Fruit fly (Drosophila melanogaster): ENCODE results near the gene CG14339.

The CG14339 gene

DNA sequence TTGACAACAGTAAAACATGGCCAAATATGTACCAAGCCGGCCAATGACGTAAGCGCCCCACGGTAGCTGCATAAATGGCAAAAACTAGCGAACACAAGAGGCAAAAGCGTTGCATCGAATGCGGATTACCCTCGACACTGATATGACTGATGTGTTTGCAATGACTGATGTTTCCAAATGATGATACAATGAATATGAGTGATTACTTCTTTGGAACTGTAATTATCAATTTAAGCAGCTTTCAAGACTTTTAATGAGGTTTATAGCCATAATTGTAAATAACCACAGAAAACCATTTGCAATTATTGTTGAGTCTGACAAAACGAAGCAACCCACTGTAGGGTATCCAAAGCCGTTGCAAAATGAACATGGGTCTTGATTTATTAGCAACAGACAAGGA is 34.8 kb upstream of the CG14339 start:
- TF ChIP-seq psq (optimal IDR thresholded peaks at IDR 0.05) (no peak), ttk (optimal IDR thresholded peaks at IDR 0.05) (no peak), Myc (optimal IDR thresholded peaks at IDR 0.05) (no peak), insv (optimal IDR thresholded peaks at IDR 0.05) (no peak), Sin3A (optimal IDR thresholded peaks at IDR 0.05) (no peak), h (optimal IDR thresholded peaks at IDR 0.05) (no peak)

dm6 chr2L:1074180-1074864 is 34.0 kb upstream of the CG14339 start:
- TF ChIP-seq Sin3A (optimal IDR thresholded peaks at IDR 0.05) (no peak), h (optimal IDR thresholded peaks at IDR 0.05) (no peak), psq (optimal IDR thresholded peaks at IDR 0.05) (no peak), Myc (optimal IDR thresholded peaks at IDR 0.05) (no peak), insv (optimal IDR thresholded peaks at IDR 0.05) (no peak), ttk (optimal IDR thresholded peaks at IDR 0.05) (no peak)

- no peak for TF ChIP-seq Sin3A (optimal IDR thresholded peaks at IDR 0.05)
- no peak for TF ChIP-seq insv (optimal IDR thresholded peaks at IDR 0.05)
- TF ChIP-seq ttk (optimal IDR thresholded peaks at IDR 0.05): no peak
- TF ChIP-seq h (optimal IDR thresholded peaks at IDR 0.05): no peak
- no peak for TF ChIP-seq Myc (optimal IDR thresholded peaks at IDR 0.05)
- no peak for TF ChIP-seq psq (optimal IDR thresholded peaks at IDR 0.05)
Observed at dm6 chr2L:1075753-1076152, 32.6 kb upstream of the CG14339 start.

- TF ChIP-seq insv (optimal IDR thresholded peaks at IDR 0.05) (no peak), Myc (optimal IDR thresholded peaks at IDR 0.05) (no peak), Sin3A (optimal IDR thresholded peaks at IDR 0.05) (no peak), h (optimal IDR thresholded peaks at IDR 0.05) (no peak), psq (optimal IDR thresholded peaks at IDR 0.05) (no peak), ttk (optimal IDR thresholded peaks at IDR 0.05) (no peak)
Observed at dm6 chr2L:1077053-1077452, 31.3 kb upstream of the CG14339 start.

DNA sequence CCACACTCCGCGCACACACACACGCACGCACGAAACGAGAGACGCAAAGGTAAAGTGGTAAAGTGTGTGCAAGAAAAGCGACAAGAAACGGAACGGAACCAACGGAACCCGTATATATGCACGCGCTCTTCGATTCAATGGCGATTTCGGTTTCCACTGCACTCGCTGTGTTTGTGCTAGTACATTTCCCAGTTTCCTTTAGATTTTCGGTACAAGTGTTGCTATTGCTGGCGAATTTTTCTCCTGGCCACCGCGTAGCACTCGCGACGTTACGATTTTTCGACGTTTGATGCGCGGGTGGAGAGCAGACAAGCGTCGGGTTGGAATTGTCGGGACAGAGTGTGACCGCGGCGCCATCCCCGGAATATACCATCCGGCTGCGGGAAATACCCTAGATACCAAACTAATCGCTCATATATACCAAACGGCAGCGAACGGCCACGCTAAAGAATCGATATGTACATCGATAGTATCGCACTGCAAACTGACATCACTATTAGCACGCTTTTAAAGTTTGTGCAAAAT is 30.8 kb upstream of the CG14339 start, which contains the start of the genes S and ast:
Gene S (minus strand): TSS at position 347 of the 525 bp plus-strand sequence.
Gene ast (plus strand): TSS at position 480 of the 525 bp plus-strand sequence.
- TF ChIP-seq Myc (optimal IDR thresholded peaks at IDR 0.05) (no peak), psq (optimal IDR thresholded peaks at IDR 0.05) (no peak), Sin3A (optimal IDR thresholded peaks at IDR 0.05) (peak; percentile 91), h (optimal IDR thresholded peaks at IDR 0.05) (no peak), ttk (optimal IDR thresholded peaks at IDR 0.05) (no peak)

DNA sequence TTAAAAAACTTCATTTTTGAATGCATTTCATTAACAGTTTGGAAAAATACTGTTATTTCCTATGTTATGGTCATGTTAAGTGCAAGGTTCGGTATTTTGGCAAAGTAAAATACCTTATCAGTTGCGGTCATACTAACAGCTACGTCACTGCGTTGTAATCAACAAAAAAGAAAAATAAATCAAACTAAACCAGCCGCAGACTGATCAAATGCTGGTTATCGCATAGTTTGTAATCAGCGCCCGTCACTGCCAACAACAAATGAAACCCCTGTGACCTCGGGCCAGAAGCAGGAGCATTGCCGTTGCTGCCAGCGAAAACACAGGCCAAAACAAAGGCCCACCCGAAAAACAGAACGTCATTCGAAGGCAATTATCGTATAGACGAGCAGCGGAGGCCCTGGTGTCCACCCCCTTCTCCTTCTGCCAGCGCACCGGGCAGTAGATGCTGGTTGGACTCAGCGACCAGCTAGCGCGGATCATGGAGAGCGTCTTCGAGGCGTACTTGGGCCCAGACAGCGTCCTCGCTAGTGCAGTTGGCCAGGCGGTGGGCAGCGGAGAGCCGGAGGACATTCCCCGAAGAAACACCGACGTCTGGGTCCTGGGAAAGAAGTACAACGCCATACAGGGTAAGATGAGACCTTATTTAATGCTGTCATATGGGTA is 27.4 kb upstream of the CG14339 start, which contains the start of gene Atg4a:
Gene Atg4a (plus strand): TSS at position 110 of the 663 bp plus-strand sequence.
- TF ChIP-seq Sin3A (optimal IDR thresholded peaks at IDR 0.05) (no peak), ttk (optimal IDR thresholded peaks at IDR 0.05) (no peak), psq (optimal IDR thresholded peaks at IDR 0.05) (no peak), insv (optimal IDR thresholded peaks at IDR 0.05) (no peak), Myc (optimal IDR thresholded peaks at IDR 0.05) (no peak), h (optimal IDR thresholded peaks at IDR 0.05) (no peak)

DNA sequence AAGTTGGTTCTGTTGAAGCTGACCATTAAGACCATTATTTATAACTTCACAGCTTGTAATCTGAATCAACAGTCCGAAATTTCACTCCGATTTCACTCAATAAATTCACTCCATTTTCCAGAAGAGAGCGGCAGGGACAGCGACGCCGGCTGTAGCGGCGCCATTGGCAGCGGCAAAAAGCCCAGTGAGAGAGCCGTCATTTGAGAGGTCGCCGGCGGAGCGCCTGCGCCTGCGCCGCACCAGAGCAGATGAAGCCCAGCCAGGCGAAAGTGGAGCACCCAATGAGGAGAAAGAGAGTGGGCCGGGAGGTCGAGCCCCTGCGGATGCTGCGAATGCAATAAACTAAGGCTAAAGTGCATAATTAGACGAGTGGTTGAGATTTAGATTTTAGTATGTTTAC is 25.7 kb upstream of the CG14339 start:
- TF ChIP-seq psq (optimal IDR thresholded peaks at IDR 0.05) (no peak), insv (optimal IDR thresholded peaks at IDR 0.05) (no peak), Myc (optimal IDR thresholded peaks at IDR 0.05) (no peak), ttk (optimal IDR thresholded peaks at IDR 0.05) (no peak), Sin3A (optimal IDR thresholded peaks at IDR 0.05) (no peak), h (optimal IDR thresholded peaks at IDR 0.05) (no peak)

dm6 chr2L:1086312-1086906 is 21.9 kb upstream of the CG14339 start:
- no peak for TF ChIP-seq ttk (optimal IDR thresholded peaks at IDR 0.05)
- TF ChIP-seq insv (optimal IDR thresholded peaks at IDR 0.05): no peak
- TF ChIP-seq h (optimal IDR thresholded peaks at IDR 0.05): no peak
- no peak for TF ChIP-seq Myc (optimal IDR thresholded peaks at IDR 0.05)
- TF ChIP-seq psq (optimal IDR thresholded peaks at IDR 0.05): no peak

DNA sequence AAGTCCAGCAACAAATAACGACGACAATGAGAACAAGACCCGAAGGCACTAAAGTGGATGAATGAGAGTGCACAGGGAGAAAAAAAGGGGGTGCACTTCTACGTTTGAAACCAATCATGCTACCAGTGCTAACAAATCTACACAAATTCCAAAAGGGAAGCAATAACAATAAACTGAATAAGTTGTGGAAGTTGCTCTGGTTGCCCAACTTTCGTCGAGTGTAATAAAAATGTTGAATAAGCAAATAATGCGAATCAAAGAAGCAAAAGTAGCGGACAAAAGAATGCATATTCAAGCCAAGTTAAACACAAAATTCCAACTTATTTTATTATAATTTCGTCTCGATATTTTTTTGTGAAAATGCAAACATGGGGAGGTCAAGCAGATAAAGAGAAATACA is 16.7 kb upstream of the CG14339 start:
- TF ChIP-seq Myc (optimal IDR thresholded peaks at IDR 0.05): no peak
- no peak for TF ChIP-seq psq (optimal IDR thresholded peaks at IDR 0.05)
- TF ChIP-seq insv (optimal IDR thresholded peaks at IDR 0.05): no peak
- TF ChIP-seq ttk (optimal IDR thresholded peaks at IDR 0.05): no peak
- TF ChIP-seq Sin3A (optimal IDR thresholded peaks at IDR 0.05): no peak
- TF ChIP-seq h (optimal IDR thresholded peaks at IDR 0.05): no peak

dm6 chr2L:1094724-1095123 is 13.6 kb upstream of the CG14339 start:
- no peak for TF ChIP-seq psq (optimal IDR thresholded peaks at IDR 0.05)
- TF ChIP-seq Myc (optimal IDR thresholded peaks at IDR 0.05): no peak
- TF ChIP-seq ttk (optimal IDR thresholded peaks at IDR 0.05): no peak
- TF ChIP-seq h (optimal IDR thresholded peaks at IDR 0.05): no peak
- TF ChIP-seq Sin3A (optimal IDR thresholded peaks at IDR 0.05): no peak
- no peak for TF ChIP-seq insv (optimal IDR thresholded peaks at IDR 0.05)

dm6 chr2L:1095450-1095849 is 12.9 kb upstream of the CG14339 start:
- no peak for TF ChIP-seq Sin3A (optimal IDR thresholded peaks at IDR 0.05)
- no peak for TF ChIP-seq ttk (optimal IDR thresholded peaks at IDR 0.05)
- TF ChIP-seq insv (optimal IDR thresholded peaks at IDR 0.05): no peak
- TF ChIP-seq Myc (optimal IDR thresholded peaks at IDR 0.05): no peak
- TF ChIP-seq psq (optimal IDR thresholded peaks at IDR 0.05): no peak
- TF ChIP-seq h (optimal IDR thresholded peaks at IDR 0.05): no peak

- TF ChIP-seq psq (optimal IDR thresholded peaks at IDR 0.05) (no peak), Myc (optimal IDR thresholded peaks at IDR 0.05) (no peak), h (optimal IDR thresholded peaks at IDR 0.05) (no peak), ttk (optimal IDR thresholded peaks at IDR 0.05) (no peak), Sin3A (optimal IDR thresholded peaks at IDR 0.05) (no peak), insv (optimal IDR thresholded peaks at IDR 0.05) (no peak)
Observed at dm6 chr2L:1102349-1102748, 6.0 kb upstream of the CG14339 start, which contains the start of gene CG4629. CG4629 (minus strand) TSS chr2L:1102504.
